Worm (Caenorhabditis elegans) whole organism, dauer: Measurements from ENCODE around the gene F14D2.14.

ENCODE experiments used
- unc-62 ChIP-seq: sonication (generic microtip); optimal IDR thresholded peaks from 2 replicates; lab custom pipeline; 2017; ENCODE audit warnings: missing biosample characterization, missing genetic modification reagents, missing genetic modification characterization

F14D2.14 gene

DNA sequence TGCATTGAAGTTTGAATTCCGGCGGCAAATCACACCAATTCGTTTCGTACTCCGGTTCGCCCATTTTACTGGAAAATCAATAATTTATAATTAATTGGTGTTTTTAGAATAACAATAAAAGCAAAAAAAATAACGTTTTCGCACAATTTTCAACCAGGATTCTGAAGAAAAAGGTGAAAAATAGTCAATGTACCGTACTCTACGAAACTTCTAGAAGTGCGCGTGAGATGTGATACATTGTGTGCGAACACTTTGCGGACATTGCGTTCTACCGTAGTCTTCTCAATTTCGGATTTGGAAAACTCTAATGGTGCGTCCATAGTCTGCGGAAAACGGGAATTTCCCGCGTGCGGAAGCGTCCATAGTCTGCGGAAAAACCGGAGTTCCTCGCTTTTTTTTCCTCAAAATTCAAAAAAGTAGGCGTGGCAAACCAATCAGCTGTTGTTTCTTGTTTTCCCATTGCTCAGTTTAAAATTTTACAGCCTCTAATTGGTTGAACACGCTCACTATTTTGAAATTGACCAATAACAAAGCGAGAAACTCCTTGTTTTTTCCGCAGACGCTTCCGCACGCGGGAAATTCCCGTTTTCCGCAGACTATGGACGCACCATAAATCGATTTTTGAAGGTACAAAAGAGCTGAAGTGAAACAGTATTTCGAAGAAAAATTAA lies at the start of gene F14D2.14, which contains the start of gene bath-29:
Gene F14D2.14, minus strand, starts transcription at position 51 of the 671 bp plus-strand sequence.
Gene bath-29, plus strand, starts transcription at position 621 of the 671 bp plus-strand sequence.
- no peak for TF ChIP-seq unc-62 (GFP tag; lab: Kevin White, UChicago)

DNA sequence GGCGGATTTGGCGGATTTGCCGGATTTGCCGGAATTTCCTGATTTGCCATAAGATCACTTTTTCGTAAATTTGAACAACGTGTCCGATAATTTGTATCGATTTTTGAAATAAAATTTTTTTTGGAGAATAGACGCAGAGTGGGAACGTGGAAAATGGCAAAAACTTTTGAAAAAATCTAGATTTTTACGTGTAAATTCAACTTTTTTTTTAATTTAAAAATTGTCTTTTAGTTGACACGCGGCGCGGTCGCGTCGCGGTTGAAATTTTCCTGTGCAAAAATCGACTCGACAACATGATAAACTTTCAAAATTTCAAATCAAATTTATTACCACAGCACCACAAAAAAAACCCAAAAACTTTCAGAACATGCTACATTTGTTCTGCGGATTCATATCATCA lies 47.7 kb upstream of the F14D2.14 start, which contains the start of gene nep-20:
Gene nep-20, minus strand, starts transcription at position 101 of the 400 bp plus-strand sequence.
- TF ChIP-seq unc-62 (GFP tag; lab: Kevin White, UChicago): no peak

DNA sequence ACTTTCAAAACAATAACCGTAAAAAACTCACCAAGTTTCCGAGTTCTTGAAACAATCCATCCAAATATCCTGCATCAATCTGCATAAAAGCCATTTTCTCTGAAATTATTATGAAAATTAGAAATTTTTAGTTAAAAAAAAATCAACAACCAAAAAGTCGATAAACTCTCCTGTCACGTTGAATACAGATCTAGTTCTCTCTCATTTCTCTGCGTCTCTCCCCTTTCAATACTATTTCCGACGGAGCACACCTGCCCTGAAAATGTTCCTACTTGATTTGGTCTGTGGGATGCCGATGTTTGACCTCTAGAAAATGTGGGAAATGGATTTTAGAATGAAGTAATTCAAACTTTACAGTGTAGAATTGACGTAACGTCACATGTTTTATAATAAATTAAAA lies 39.7 kb upstream of the F14D2.14 start, which contains the start of gene T06D4.6:
Gene T06D4.6, minus strand, starts transcription at position 101 of the 400 bp plus-strand sequence.
- TF ChIP-seq unc-62 (GFP tag; lab: Kevin White, UChicago): no peak

DNA sequence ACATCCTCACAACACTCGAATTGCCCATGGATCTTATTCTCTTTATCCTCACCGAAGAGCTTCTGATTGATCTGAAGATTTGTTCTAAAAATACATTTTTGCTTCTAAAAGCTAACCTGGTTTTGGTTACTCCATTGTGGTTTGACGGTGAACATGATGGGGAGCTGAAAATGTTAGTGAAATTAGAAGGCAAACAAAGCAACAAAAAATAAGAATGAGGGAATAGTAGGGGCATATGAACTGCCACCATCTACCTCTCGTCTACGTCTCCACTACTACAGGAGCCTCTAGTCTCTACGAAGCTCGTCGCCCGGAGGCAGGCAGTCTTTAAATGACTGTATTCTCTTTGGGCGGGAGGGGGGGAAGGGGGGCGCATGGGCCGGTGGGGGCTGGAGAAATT lies 37.9 kb upstream of the F14D2.14 start, which contains the start of gene T06D4.2:
Gene T06D4.2, minus strand, starts transcription at position 170 of the 400 bp plus-strand sequence.
- no peak for TF ChIP-seq unc-62 (GFP tag; lab: Kevin White, UChicago)

DNA sequence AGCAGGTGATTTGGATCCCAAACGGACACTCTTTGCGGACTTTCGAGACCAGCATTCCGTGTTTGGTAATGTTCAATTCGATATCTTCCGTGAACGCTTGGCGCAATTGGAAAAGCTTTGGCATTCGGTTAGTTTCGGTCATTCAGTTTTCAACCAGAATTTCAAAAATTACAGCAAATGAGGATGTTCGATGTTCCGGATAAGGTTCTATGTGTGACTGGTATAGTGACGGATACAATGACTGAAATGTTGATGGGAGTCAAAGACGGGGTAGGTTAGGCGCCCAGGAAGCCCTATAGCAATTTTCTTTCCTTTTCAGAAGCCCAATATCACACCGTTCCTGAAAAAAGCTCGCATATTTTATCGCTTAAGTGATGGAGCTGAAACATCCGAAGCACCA lies 35.3 kb upstream of the F14D2.14 start:
- no peak for TF ChIP-seq unc-62 (GFP tag; lab: Kevin White, UChicago)

DNA sequence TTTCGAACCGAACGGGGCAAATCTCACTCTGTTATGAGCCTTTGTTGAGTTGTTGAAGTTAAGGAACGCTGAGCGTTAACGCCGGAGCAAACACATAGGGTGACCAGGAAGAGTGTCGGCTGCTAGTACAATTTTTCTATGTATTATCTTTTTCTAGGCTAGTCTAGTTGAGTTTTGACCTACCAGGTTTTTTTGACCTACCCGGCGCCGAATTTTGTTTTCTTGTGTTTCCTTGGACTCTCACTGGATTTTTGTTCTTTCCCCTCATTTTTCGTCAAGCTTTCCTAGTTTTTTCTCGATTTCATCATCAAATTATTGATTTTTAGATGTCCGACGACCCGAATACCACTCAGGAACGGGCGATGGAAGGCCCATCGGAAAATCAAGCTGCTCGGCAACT lies 33.7 kb upstream of the F14D2.14 start, which contains the start of gene T06D4.1:
Gene T06D4.1, plus strand, starts transcription at position 321 of the 400 bp plus-strand sequence.
- TF ChIP-seq unc-62 (GFP tag; lab: Kevin White, UChicago): no peak

DNA sequence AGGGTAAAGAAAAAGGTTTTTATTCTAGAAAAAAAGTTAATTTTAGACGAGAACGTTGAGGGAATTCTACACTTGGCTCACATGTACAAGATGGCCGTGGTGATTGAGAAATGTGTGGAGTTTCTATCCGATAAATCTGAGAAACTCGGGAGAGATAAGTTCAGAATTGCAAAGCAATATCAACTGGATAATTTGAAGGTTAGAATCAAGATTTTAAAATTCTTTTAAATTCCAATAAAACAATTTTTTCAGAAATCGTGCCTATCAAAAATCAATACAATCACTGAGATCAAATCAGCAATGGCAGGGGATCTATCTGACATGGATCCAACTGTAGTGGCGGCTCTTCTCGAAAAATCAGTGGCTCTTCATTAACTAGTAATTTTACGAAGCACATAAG lies 30.5 kb upstream of the F14D2.14 start, which contains the start of gene Y49F6C.2:
Gene Y49F6C.2, plus strand, starts transcription at position 301 of the 400 bp plus-strand sequence.
- no peak for TF ChIP-seq unc-62 (GFP tag; lab: Kevin White, UChicago)

DNA sequence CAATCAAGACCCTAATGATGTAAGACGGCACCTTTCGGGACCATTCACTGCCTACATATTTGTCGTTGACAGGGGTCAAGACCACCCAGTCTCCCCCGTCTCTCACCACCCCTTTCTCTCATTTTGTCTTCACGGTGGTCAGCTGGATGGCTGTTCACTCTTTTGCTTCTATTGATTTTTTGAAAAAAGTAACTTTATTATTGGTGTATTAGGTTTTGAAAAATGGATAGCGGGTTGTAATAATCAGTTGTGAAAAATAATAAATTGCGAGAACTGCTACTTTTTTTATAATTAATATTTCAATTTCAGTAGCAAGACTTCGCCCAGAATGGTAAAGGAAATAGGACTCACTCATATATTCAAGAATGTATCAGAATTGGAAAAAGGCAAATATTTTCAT lies 29.0 kb upstream of the F14D2.14 start, which contains the start of gene bath-9:
Gene bath-9, plus strand, starts transcription at position 301 of the 400 bp plus-strand sequence.
- TF ChIP-seq unc-62 (GFP tag; lab: Kevin White, UChicago): no peak

DNA sequence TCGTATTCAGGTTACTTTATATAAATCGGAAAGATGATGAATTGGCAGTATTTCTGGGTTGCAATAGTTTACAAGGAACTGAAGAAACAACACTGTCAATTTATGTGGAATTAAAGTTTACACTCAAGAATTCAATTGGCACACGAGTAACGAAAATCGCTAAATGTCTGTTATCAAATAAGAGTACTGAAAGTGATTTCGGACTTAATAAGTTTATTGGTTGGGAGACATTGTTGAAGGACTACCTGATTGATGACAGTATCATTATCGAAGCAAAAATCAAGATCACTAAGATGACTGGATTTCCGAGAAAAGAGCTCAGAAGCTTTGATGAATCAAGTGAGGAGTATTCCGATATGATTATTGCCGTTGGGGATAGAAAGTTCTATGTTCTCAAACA lies 27.5 kb upstream of the F14D2.14 start:
- no peak for TF ChIP-seq unc-62 (GFP tag; lab: Kevin White, UChicago)

DNA sequence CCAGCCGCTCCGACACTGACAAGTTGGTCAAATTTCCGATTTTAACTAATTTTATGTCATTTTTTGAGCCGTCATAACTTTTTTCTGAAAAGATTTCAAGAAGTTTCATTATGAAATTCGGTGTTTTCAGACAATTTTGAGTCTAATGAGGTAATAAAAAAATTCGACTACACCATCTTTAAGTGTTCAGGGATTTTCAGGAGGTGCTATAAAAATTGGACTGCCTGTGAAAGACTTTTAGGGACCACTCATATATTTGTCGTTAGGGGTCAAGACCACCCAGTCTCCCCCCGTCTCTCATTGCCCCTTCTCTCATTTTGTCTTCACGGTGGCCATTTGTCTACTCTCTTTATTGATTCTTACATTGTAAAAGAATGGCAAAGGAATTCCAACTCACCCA lies 27.0 kb upstream of the F14D2.14 start, which contains the start of gene bath-10:
Gene bath-10, plus strand, starts transcription at position 301 of the 400 bp plus-strand sequence.
- no peak for TF ChIP-seq unc-62 (GFP tag; lab: Kevin White, UChicago)

DNA sequence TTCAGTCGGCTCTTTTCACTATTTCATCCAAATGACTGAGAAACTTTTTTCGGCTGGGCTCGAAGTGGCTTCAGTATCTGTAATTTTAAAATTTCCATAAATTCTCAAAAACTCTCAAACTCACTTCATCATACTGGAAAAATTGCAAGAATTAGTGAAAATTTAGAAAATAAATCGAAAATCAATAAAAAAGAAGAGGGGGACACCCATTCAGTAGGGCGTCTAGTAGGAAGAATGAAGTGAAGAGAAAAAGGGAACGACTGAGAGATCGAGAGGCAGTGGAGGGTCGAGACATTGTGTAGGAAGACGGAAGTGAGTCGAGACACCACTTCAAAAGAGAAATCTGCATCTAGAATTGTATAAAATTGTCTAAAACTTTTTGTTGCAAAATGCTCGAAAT lies 26.1 kb upstream of the F14D2.14 start:
- TF ChIP-seq unc-62 (GFP tag; lab: Kevin White, UChicago): no peak

DNA sequence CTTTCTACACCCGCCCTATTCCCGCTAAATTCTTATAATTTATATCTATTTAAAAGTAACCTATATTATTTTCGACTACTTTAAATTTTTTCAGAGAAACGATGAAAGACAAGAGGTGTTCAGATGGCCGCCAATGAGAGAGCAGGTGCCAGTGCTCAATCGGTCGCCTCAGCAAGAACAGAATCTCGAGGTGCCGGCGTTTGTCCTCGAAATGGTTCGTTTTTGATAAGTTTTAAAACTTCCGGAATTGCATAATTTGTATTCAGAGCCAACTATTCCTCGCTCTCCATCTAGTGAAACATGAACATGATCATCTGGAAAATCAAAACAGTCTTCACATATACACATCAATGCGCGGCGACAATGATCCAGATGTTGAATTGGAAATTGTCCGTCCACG lies 23.2 kb upstream of the F14D2.14 start, which contains the start of gene bath-23:
Gene bath-23, plus strand, starts transcription at position 301 of the 400 bp plus-strand sequence.
- no peak for TF ChIP-seq unc-62 (GFP tag; lab: Kevin White, UChicago)

DNA sequence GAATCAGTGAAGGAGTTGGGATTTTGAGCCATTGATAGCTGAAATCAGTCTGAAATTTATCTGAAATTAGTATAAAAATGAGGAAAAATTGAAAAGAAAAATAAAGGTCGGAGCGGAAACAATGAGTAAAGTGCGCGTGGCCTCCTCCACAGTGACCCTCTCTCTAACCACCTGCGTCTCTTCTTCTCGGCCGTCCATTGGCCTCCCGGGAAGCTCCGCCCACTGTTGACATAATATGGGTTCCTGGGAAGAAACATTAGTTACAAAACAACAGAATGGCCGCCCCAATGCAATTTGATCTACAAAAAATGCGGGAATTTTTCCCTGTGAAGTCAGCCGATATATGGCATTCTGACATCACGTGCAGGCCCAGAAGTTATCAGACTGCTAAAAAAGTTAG lies 22.3 kb upstream of the F14D2.14 start, which contains the start of gene Y49F6C.8:
Gene Y49F6C.8, minus strand, starts transcription at position 51 of the 400 bp plus-strand sequence.
- no peak for TF ChIP-seq unc-62 (GFP tag; lab: Kevin White, UChicago)

DNA sequence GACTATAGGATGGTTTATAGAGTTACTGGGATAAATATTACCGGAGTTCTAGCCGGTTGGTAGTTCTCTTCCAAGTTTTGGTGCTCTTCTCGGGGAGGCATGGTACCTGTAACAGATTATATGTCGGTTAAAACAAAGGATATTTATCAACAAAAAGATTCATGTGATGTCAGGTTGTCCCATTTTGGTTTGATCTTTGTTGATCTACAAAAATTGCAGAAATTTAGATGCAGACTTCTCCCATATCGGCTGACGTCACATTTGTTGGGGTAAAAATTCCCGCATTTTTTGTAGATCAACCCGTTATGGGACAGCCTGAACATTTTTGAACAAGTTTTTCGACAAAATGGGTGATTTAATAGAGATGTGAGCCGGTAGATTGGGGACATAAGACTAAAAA lies 20.3 kb upstream of the F14D2.14 start, which contains the start of gene Y49F6C.7:
Gene Y49F6C.7, minus strand, starts transcription at position 101 of the 400 bp plus-strand sequence.
- TF ChIP-seq unc-62 (GFP tag; lab: Kevin White, UChicago): no peak

DNA sequence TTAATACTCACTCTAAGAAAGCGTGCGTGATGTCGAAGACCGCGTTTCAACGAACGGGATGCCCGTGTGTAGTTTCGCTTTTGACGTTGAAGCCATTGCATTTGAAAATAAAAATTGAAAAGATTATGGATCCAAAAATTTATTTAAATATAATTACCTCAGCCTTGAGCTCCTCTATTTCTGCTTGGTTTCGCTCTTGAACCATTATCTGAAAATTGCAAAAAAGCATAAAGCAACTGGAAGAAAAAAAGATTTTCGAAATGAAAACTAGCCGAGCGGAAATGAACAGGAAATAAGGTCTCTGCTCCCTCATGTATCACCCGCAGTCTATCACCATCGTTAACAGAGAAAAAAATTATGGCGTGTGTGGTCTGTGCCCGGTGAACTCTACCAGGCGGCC lies 19.3 kb upstream of the F14D2.14 start, which contains the start of gene Y49F6C.6:
Gene Y49F6C.6, minus strand, starts transcription at position 101 of the 400 bp plus-strand sequence.
- TF ChIP-seq unc-62 (GFP tag; lab: Kevin White, UChicago): no peak

DNA sequence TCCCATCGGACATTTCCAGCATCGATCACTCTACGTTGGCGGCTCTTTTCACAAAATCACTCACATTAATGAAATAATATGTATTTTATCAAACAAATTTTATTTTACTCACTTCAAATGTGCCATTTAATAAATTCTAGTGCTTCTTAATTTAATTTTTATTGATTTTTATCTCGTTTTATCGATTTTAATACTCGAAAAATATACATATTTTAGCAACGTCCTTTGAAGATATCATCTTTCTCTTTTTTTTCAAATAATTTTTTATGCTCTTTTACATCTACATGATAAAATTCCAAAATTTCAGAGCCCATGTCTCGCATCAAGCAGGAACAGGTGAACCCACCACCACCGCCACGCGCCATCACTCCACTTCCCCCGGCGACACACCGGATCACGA lies 11.0 kb upstream of the F14D2.14 start, which contains the start of the genes lido-14 and bath-27:
Gene lido-14, plus strand, starts transcription at position 301 of the 400 bp plus-strand sequence.
Gene bath-27, plus strand, starts transcription at position 306 of the 400 bp plus-strand sequence.
- TF ChIP-seq unc-62 (GFP tag; lab: Kevin White, UChicago): no peak
